Fruit fly (Drosophila melanogaster) whole organism, adult: ENCODE data around the gene CG33631.

ENCODE experiments used
- CG11617 ChIP-seq: fragments of 200-800 bp; sonication (Bioruptor generic); optimal IDR thresholded peaks from 2 replicates; lab custom pipeline; 2017; ENCODE audit warnings: mild to moderate bottlenecking, missing biosample characterization, missing genetic modification reagents, missing genetic modification characterization
- CG12768 ChIP-seq: fragments of 200-800 bp; sonication (Bioruptor generic); optimal IDR thresholded peaks from 2 replicates; lab custom pipeline; 2017; ENCODE audit warnings: missing biosample characterization, missing genetic modification characterization, mild to moderate bottlenecking, moderate library complexity, missing genetic modification reagents
- CG14711 ChIP-seq: fragments of 200-800 bp; sonication (Bioruptor generic); optimal IDR thresholded peaks from 2 replicates; lab custom pipeline; 2018; ENCODE audit warnings: missing biosample characterization, mild to moderate bottlenecking, missing genetic modification characterization, moderate library complexity
- CG1620 ChIP-seq: fragments of 200-800 bp; sonication (Bioruptor generic); optimal IDR thresholded peaks from 2 replicates; lab custom pipeline; 2016; ENCODE audit warnings: missing biosample characterization, missing genetic modification characterization
- CG33017 ChIP-seq: fragments of 200-800 bp; sonication (Bioruptor generic); optimal IDR thresholded peaks from 2 replicates; lab custom pipeline; 2018; ENCODE audit warnings: missing biosample characterization, mild to moderate bottlenecking, missing genetic modification characterization, moderate library complexity
- CG5204 ChIP-seq: fragments of 200-800 bp; sonication (Bioruptor generic); optimal IDR thresholded peaks from 2 replicates; lab custom pipeline; 2016; ENCODE audit warnings: missing biosample characterization, missing genetic modification characterization
- CG7045 ChIP-seq: fragments of 200-800 bp; sonication (Bioruptor generic); optimal IDR thresholded peaks from 2 replicates; lab custom pipeline; 2017; ENCODE audit warnings: missing biosample characterization, mild to moderate bottlenecking, missing genetic modification characterization
- CG7101 ChIP-seq: fragments of 200-800 bp; sonication (Bioruptor generic); optimal IDR thresholded peaks from 2 replicates; lab custom pipeline; 2018; ENCODE audit warnings: missing biosample characterization, mild to moderate bottlenecking, missing genetic modification characterization, moderate library complexity
- Clk ChIP-seq: fragments of 200-800 bp; sonication (Bioruptor generic); optimal IDR thresholded peaks from 2 replicates; lab custom pipeline; 2017; ENCODE audit warnings: missing biosample characterization, missing genetic modification characterization
- Crg-1 ChIP-seq: fragments of 200-800 bp; sonication (Bioruptor generic); optimal IDR thresholded peaks from 2 replicates; lab custom pipeline; 2016; ENCODE audit warnings: missing biosample characterization, missing genetic modification characterization
- Hr96 ChIP-seq: fragments of 200-800 bp; sonication (Bioruptor generic); optimal IDR thresholded peaks from 2 replicates; lab custom pipeline; 2016; ENCODE audit warnings: missing biosample characterization, missing genetic modification characterization
- Mnt ChIP-seq: fragments of 200-800 bp; sonication (Bioruptor generic); optimal IDR thresholded peaks from 2 replicates; lab custom pipeline; 2016; ENCODE audit warnings: missing biosample characterization, mild to moderate bottlenecking, missing genetic modification characterization
- bab1 ChIP-seq: fragments of 200-800 bp; sonication (Bioruptor generic); optimal IDR thresholded peaks from 3 replicates; lab custom pipeline; 2019; ENCODE audit warnings: missing biosample characterization, mild to moderate bottlenecking, missing genetic modification characterization, moderate library complexity
- cic ChIP-seq: fragments of 200-800 bp; sonication (Bioruptor generic); optimal IDR thresholded peaks from 2 replicates; lab custom pipeline; 2017; ENCODE audit warnings: missing biosample characterization, mild to moderate bottlenecking, missing genetic modification characterization, moderate library complexity
- cnc ChIP-seq, 2 experiments: fragments of >200 bp; optimal IDR thresholded peaks; 2 replicates each; lab custom pipeline; 2017
- kay ChIP-seq: fragments of 200-800 bp; sonication (Bioruptor generic); peaks from one replicate; lab custom pipeline; 2016; ENCODE audit warnings: missing biosample characterization, missing genetic modification characterization, borderline replicate concordance
- ovo ChIP-seq: fragments of 200-800 bp; sonication (Bioruptor generic); optimal IDR thresholded peaks from 2 replicates; lab custom pipeline; 2016; ENCODE audit warnings: missing biosample characterization, missing genetic modification characterization
- pad ChIP-seq: fragments of 200-800 bp; sonication (Bioruptor generic); optimal IDR thresholded peaks from 3 replicates; lab custom pipeline; 2017; ENCODE audit warnings: missing biosample characterization, missing genetic modification characterization, mild to moderate bottlenecking, moderate library complexity, missing genetic modification reagents
- tj ChIP-seq: fragments of 200-800 bp; sonication (Bioruptor generic); optimal IDR thresholded peaks from 3 replicates; lab custom pipeline; 2017; ENCODE audit warnings: missing biosample characterization, mild to moderate bottlenecking, missing genetic modification characterization, moderate library complexity
- toe ChIP-seq: fragments of 200-800 bp; sonication (Bioruptor generic); optimal IDR thresholded peaks from 2 replicates; lab custom pipeline; 2016; ENCODE audit warnings: missing biosample characterization, missing genetic modification characterization

CG33631 gene

dm6 chr3R:10099401-10099848, 35.6 kb downstream of the CG33631 start:
- TF ChIP-seq ovo (GFP tag; lab: Kevin White, UChicago) (no peak), Clk (GFP tag; lab: Kevin White, UChicago) (no peak), CG12768 (GFP tag; lab: Kevin White, UChicago) (peak; percentile 71), CG7045 (GFP tag; lab: Kevin White, UChicago) (no peak), pad (GFP tag; lab: Kevin White, UChicago) (no peak), cnc (optimal IDR thresholded peaks at IDR 0.05; lab: Kevin White, UChicago) (no peak), bab1 (GFP tag; lab: Kevin White, UChicago) (no peak), Hr96 (no peak), tj (GFP tag; lab: Kevin White, UChicago) (no peak), kay (GFP tag; lab: Kevin White, UChicago) (peak; percentile 24), Crg-1 (GFP tag; lab: Kevin White, UChicago) (no peak), toe (GFP tag; lab: Kevin White, UChicago) (no peak), CG33017 (tag; lab: Kevin White, UChicago) (no peak), cic (GFP tag; lab: Kevin White, UChicago) (peak; percentile 30), Mnt (GFP tag; lab: Kevin White, UChicago) (peak; percentile 19)

- TF ChIP-seq CG14711 (tag; lab: Kevin White, UChicago) (peak; percentile 0), toe (GFP tag; lab: Kevin White, UChicago) (no peak), tj (GFP tag; lab: Kevin White, UChicago) (peak; percentile 11), pad (GFP tag; lab: Kevin White, UChicago) (peak; percentile 47), Clk (GFP tag; lab: Kevin White, UChicago) (peak; percentile 16), kay (GFP tag; lab: Kevin White, UChicago) (peak; percentile 53), CG7101 (no peak), bab1 (GFP tag; lab: Kevin White, UChicago) (peak; percentile 73)
Observed at dm6 chr3R:10100498-10101196, 36.8 kb downstream of the CG33631 start.

DNA sequence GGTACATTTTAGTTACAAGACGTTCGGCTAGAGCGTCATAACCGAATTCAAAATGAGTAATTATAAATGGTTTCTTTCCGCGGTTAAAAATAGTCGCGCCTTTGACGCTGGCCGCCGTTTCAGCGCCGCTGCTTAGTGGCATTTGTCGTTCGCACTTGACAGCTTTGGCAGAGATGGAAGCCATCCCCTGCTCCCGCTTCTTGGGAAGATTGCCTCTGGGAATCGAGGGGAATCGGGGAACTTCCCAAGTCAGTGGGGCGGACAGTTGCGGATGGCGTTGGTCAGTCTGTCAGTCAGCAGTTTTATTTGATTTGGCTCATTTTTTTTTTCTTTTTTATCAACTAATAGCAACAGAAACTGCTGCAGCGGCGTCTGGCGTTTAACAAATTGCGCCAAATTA, 43.0 kb downstream of the CG33631 start:
- TF ChIP-seq pad (GFP tag; lab: Kevin White, UChicago) (no peak), tj (GFP tag; lab: Kevin White, UChicago) (no peak), Hr96 (no peak), bab1 (GFP tag; lab: Kevin White, UChicago) (no peak), Crg-1 (GFP tag; lab: Kevin White, UChicago) (no peak), Clk (GFP tag; lab: Kevin White, UChicago) (no peak)

dm6 chr3R:10108289-10108928, 44.6 kb downstream of the CG33631 start:
- TF ChIP-seq Hr96 (no peak), toe (GFP tag; lab: Kevin White, UChicago) (no peak), kay (GFP tag; lab: Kevin White, UChicago) (no peak), pad (GFP tag; lab: Kevin White, UChicago) (no peak), tj (GFP tag; lab: Kevin White, UChicago) (no peak), CG33017 (tag; lab: Kevin White, UChicago) (no peak), Clk (GFP tag; lab: Kevin White, UChicago) (no peak), bab1 (GFP tag; lab: Kevin White, UChicago) (no peak), CG11617 (no peak), CG12768 (GFP tag; lab: Kevin White, UChicago) (no peak), CG5204 (no peak)

dm6 chr3R:10109212-10109880, 45.5 kb downstream of the CG33631 start:
- no peak for TF ChIP-seq tj (GFP tag; lab: Kevin White, UChicago)
- TF ChIP-seq cic (GFP tag; lab: Kevin White, UChicago), result peak; percentile 46

- TF ChIP-seq CG7101 (peak; percentile 43), CG14711 (tag; lab: Kevin White, UChicago) (peak; percentile 64), CG11617 (peak; percentile 32), Clk (GFP tag; lab: Kevin White, UChicago) (peak; percentile 27), ovo (GFP tag; lab: Kevin White, UChicago) (peak; percentile 18), Hr96 (peak; percentile 70), bab1 (GFP tag; lab: Kevin White, UChicago) (peak; percentile 52), cic (GFP tag; lab: Kevin White, UChicago) (no peak), CG7045 (GFP tag; lab: Kevin White, UChicago) (peak; percentile 49), CG12768 (GFP tag; lab: Kevin White, UChicago) (peak; percentile 47), toe (GFP tag; lab: Kevin White, UChicago) (no peak), CG5204 (no peak), cnc (optimal IDR thresholded peaks at IDR 0.05; lab: Kevin White, UChicago) (no peak), CG33017 (tag; lab: Kevin White, UChicago) (no peak), CG1620 (GFP tag; lab: Kevin White, UChicago) (peak; percentile 67), tj (GFP tag; lab: Kevin White, UChicago) (peak; percentile 46), kay (GFP tag; lab: Kevin White, UChicago) (no peak), Crg-1 (GFP tag; lab: Kevin White, UChicago) (no peak), pad (GFP tag; lab: Kevin White, UChicago) (peak; percentile 23), Mnt (GFP tag; lab: Kevin White, UChicago) (peak; percentile 64)
Observed at dm6 chr3R:10109938-10110337, 46.1 kb downstream of the CG33631 start, which contains the start of gene Fmr1. TSS of gene Fmr1 (minus strand) at chr3R:10110121.
